Worm (Caenorhabditis elegans) whole organism, mixed stage, embryonic: ENCODE measurements around the gene lsm-8.

ENCODE experiments used
- ceh-83 ChIP-seq: fragments of 200-800 bp; sonication (Bioruptor generic); optimal IDR thresholded peaks from 2 replicates; lab custom pipeline; 2018; ENCODE audit warnings: mild to moderate bottlenecking, missing genetic modification characterization, missing compliant biosample characterization
- ces-1 ChIP-seq: fragments of 150-350 bp; optimal IDR thresholded peaks from 2 replicates; lab custom pipeline; 2014; ENCODE audit warnings: missing biosample characterization, missing genetic modification reagents, missing genetic modification characterization
- elt-3 ChIP-seq: fragments of 150-350 bp; optimal IDR thresholded peaks from 2 replicates; lab custom pipeline; 2014; ENCODE audit warnings: missing biosample characterization, missing genetic modification characterization
- lin-13 ChIP-seq: fragments of 150-350 bp; optimal IDR thresholded peaks from 2 replicates; lab custom pipeline; 2014; ENCODE audit warnings: missing biosample characterization, missing genetic modification characterization
- mep-1 ChIP-seq: fragments of 150-350 bp; optimal IDR thresholded peaks from 2 replicates; lab custom pipeline; 2017; ENCODE audit warnings: missing biosample characterization, missing genetic modification reagents, missing genetic modification characterization, inconsistent platforms
- nhr-237 ChIP-seq: fragments of 150-350 bp; optimal IDR thresholded peaks from 2 replicates; lab custom pipeline; 2014; ENCODE audit warnings: missing biosample characterization, missing genetic modification characterization
- pha-4 ChIP-seq: fragments of 150-350 bp; optimal IDR thresholded peaks from 2 replicates; lab custom pipeline; 2018; ENCODE audit warnings: missing biosample characterization, missing genetic modification reagents, missing genetic modification characterization
- snpc-4 ChIP-seq: fragments of 150-350 bp; optimal IDR thresholded peaks from 2 replicates; lab custom pipeline; 2014; ENCODE audit warnings: missing biosample characterization, missing genetic modification characterization
- unc-39 ChIP-seq: fragments of 150-350 bp; optimal IDR thresholded peaks from 2 replicates; lab custom pipeline; 2014; ENCODE audit warnings: missing biosample characterization, missing genetic modification characterization
- unc-62 ChIP-seq: fragments of 150-350 bp; optimal IDR thresholded peaks from 2 replicates; lab custom pipeline; 2014; ENCODE audit warnings: missing biosample characterization, missing genetic modification reagents, missing genetic modification characterization

- TF ChIP-seq ces-1 (no peak), nhr-237 (tag; lab: Kevin White, UChicago) (no peak), snpc-4 (no peak), unc-62 (no peak), pha-4 (tag; lab: Kevin White, UChicago) (no peak), unc-39 (tag; lab: Kevin White, UChicago) (no peak), elt-3 (tag; lab: Kevin White, UChicago) (no peak), mep-1 (no peak), lin-13 (no peak), ceh-83 (GFP tag; lab: Kevin White, UChicago) (no peak)
These were observed 45.9 kb downstream of the lsm-8 start for ce11 chrIV:6372267-6372666.
